Fruit fly (Drosophila melanogaster): ENCODE measurements around the gene Set8.

Gene Set8

dm6 chr3R:14357405-14357804 lies 41.6 kb downstream of the Set8 start (continued):
- TF ChIP-seq CG30403 (GFP tag; optimal IDR thresholded peaks at IDR 0.05) = peak; percentile 26
- peak; percentile 48 for TF ChIP-seq Hsf (GFP tag; optimal IDR thresholded peaks at IDR 0.05)
- peak; percentile 20 for TF ChIP-seq caup (GFP tag; optimal IDR thresholded peaks at IDR 0.05; ENCODE audit: severe bottlenecking)
- no peak for TF ChIP-seq CG10654 (GFP tag; optimal IDR thresholded peaks at IDR 0.05)
- peak; percentile 40 for TF ChIP-seq unpg (GFP tag; optimal IDR thresholded peaks at IDR 0.05)
- TF ChIP-seq CG43689 (GFP tag; IDR thresholded peaks at IDR 0.05) = no peak
- TF ChIP-seq CG11093 (GFP tag; IDR thresholded peaks at IDR 0.05) = no peak
- TF ChIP-seq cato (GFP tag; optimal IDR thresholded peaks at IDR 0.05; ENCODE audit: borderline replicate concordance) = no peak
- peak; percentile 11 for TF ChIP-seq CG10267 (tag; optimal IDR thresholded peaks at IDR 0.05)
- no peak for TF ChIP-seq Sry-δ (GFP tag; optimal IDR thresholded peaks at IDR 0.05)
- no peak for TF ChIP-seq CG11723 (GFP tag; optimal IDR thresholded peaks at IDR 0.05)
- peak; percentile 44 for TF ChIP-seq D19A (tag; optimal IDR thresholded peaks at IDR 0.05)
- 0 out of 2 replicates have a peak, but pooled peaks have one; percentile 15 for TF ChIP-seq CG32532 (GFP tag; IDR thresholded peaks at IDR 0.05)
- peak; percentile 36 for TF ChIP-seq ind (GFP tag; optimal IDR thresholded peaks at IDR 0.05)
- no peak for TF ChIP-seq Jarid2 (GFP tag; optimal IDR thresholded peaks at IDR 0.05)
- peak; percentile 45 for TF ChIP-seq Meics (GFP tag; optimal IDR thresholded peaks at IDR 0.05)
- no peak for TF ChIP-seq twi (tag; optimal IDR thresholded peaks at IDR 0.05)
- TF ChIP-seq CG7372 (GFP tag; IDR thresholded peaks at IDR 0.05) = no peak
- TF ChIP-seq tio (GFP tag; optimal IDR thresholded peaks at IDR 0.05) = no peak
- no peak for TF ChIP-seq toy (GFP tag; IDR thresholded peaks at IDR 0.05)
- TF ChIP-seq CoRest (tag; optimal IDR thresholded peaks at IDR 0.05) = peak; percentile 30
- no peak for TF ChIP-seq br (optimal IDR thresholded peaks at IDR 0.05)
- no peak for TF ChIP-seq CG9609 (GFP tag; optimal IDR thresholded peaks at IDR 0.05)
- peak; percentile 60 for TF ChIP-seq Ptx1 (GFP tag; IDR thresholded peaks at IDR 0.05)
- peak; percentile 18 for TF ChIP-seq bab2 (GFP tag; optimal IDR thresholded peaks at IDR 0.05)
- TF ChIP-seq ttk (GFP tag; IDR thresholded peaks at IDR 0.05) = peak; percentile 62
- no peak for TF ChIP-seq odd (GFP tag; optimal IDR thresholded peaks at IDR 0.05)
- TF ChIP-seq disco-r (GFP tag; optimal IDR thresholded peaks at IDR 0.05) = no peak
- peak; percentile 69 for TF ChIP-seq lab (GFP tag; optimal IDR thresholded peaks at IDR 0.05)
- TF ChIP-seq luna (GFP tag; optimal IDR thresholded peaks at IDR 0.05) = no peak
- TF ChIP-seq H2.0 (GFP tag; IDR thresholded peaks at IDR 0.05) = peak; percentile 51
- TF ChIP-seq CG9932 (GFP tag; IDR thresholded peaks at IDR 0.05) = no peak
- TF ChIP-seq CG10979 (tag; optimal IDR thresholded peaks at IDR 0.05) = peak; percentile 42
- no peak for TF ChIP-seq CG33557 (GFP tag; optimal IDR thresholded peaks at IDR 0.05)
- TF ChIP-seq gsb (GFP tag; IDR thresholded peaks at IDR 0.05) = no peak
- peak; percentile 37; the same call in 1 of the 2 replicates for TF ChIP-seq CG10959 (GFP tag; IDR thresholded peaks at IDR 0.05)
- no peak for TF ChIP-seq Dll (GFP tag; IDR thresholded peaks at IDR 0.05; ENCODE audit: partially characterized antibody)
- TF ChIP-seq CG15011 (GFP tag; optimal IDR thresholded peaks at IDR 0.05) = no peak
- TF ChIP-seq ERR (GFP tag; optimal IDR thresholded peaks at IDR 0.05) = no peak
- TF ChIP-seq repo (GFP tag; optimal IDR thresholded peaks at IDR 0.05) = no peak
- no peak for TF ChIP-seq CG11696 (GFP tag; IDR thresholded peaks at IDR 0.05)
- TF ChIP-seq ken (GFP tag; IDR thresholded peaks at IDR 0.05) = peak; percentile 59; the same call in 1 of the 3 replicates
- peak; percentile 57 for TF ChIP-seq zen (tag; optimal IDR thresholded peaks at IDR 0.05)
- TF ChIP-seq Mad (GFP tag; optimal IDR thresholded peaks at IDR 0.05) = no peak
- peak; percentile 66 for TF ChIP-seq Fer1 (GFP tag; optimal IDR thresholded peaks at IDR 0.05)
- TF ChIP-seq Awh (GFP tag; IDR thresholded peaks at IDR 0.05) = peak; percentile 27; the same call in 1 of the 2 replicates
- no peak for TF ChIP-seq CG10543 (GFP tag; optimal IDR thresholded peaks at IDR 0.05)
- TF ChIP-seq CG8388 (GFP tag; optimal IDR thresholded peaks at IDR 0.05) = peak; percentile 27
- no peak for TF ChIP-seq Gsc (GFP tag; IDR thresholded peaks at IDR 0.05)
- peak; percentile 7 for TF ChIP-seq ems (GFP tag; optimal IDR thresholded peaks at IDR 0.05)
- TF ChIP-seq CG30020 (tag; optimal IDR thresholded peaks at IDR 0.05) = no peak
- TF ChIP-seq lola (GFP tag; optimal IDR thresholded peaks at IDR 0.05) = peak in 1 of 3 experiments; percentile 30

All from whole organism, embryonic.